Fruit fly (Drosophila melanogaster) whole organism, embryonic: ENCODE measurements around the gene Bap60.

Experiments used
- CG12391 ChIP-seq: fragments of 200-800 bp; sonication (Bioruptor generic); optimal IDR thresholded peaks from 3 replicates; lab custom pipeline; 2018; ENCODE audit warnings: missing biosample characterization, mild to moderate bottlenecking, missing genetic modification characterization, moderate library complexity
- CG14667 ChIP-seq: fragments of 200-800 bp; sonication (Bioruptor generic); IDR thresholded peaks from 2 replicates; pipeline ENCODE4 v1.3.6; 2022; ENCODE audit warnings: missing biosample characterization, missing genetic modification characterization
- CG18262 ChIP-seq: fragments of 200-800 bp; optimal IDR thresholded peaks from 3 replicates; lab custom pipeline; 2019; ENCODE audit warnings: missing biosample characterization, mild to moderate bottlenecking, missing genetic modification characterization, moderate library complexity
- CG18599 ChIP-seq: fragments of 200-800 bp; sonication (Bioruptor generic); optimal IDR thresholded peaks from 3 replicates; lab custom pipeline; 2017; ENCODE audit warnings: missing biosample characterization, missing genetic modification characterization, mild to moderate bottlenecking, moderate library complexity, missing genetic modification reagents
- CG3726 ChIP-seq: fragments of 200-800 bp; sonication (Bioruptor generic); IDR thresholded peaks from 3 replicates; pipeline ENCODE4, ENCODE4 v1.3.6; 2022; ENCODE audit warnings: missing biosample characterization, missing genetic modification characterization
- CG9437 ChIP-seq: fragments of 200-800 bp; sonication (Bioruptor generic); optimal IDR thresholded peaks from 2 replicates; lab custom pipeline; 2018; ENCODE audit warnings: missing biosample characterization, mild to moderate bottlenecking, missing genetic modification characterization
- NK7.1 ChIP-seq: fragments of 200-800 bp; sonication (Bioruptor generic); optimal IDR thresholded peaks from 3 replicates; lab custom pipeline; 2016; ENCODE audit warnings: missing biosample characterization, missing genetic modification characterization
- chif ChIP-seq, 2 experiments: fragments of 200-800 bp; sonication (Bioruptor generic); optimal IDR thresholded peaks; 3 replicates each; lab custom pipeline; 2016; ENCODE audit warnings: missing biosample characterization in 2 of 2, missing genetic modification characterization in 2 of 2
- tll ChIP-seq, 2 experiments: fragments of 200-800 bp in 1 of 2; fragments of >200 bp in 1 of 2; sonication (Bioruptor generic) in 1 of 2; optimal IDR thresholded peaks; 2 replicates each; lab custom pipeline; 2017 to 2019; ENCODE audit warnings: missing biosample characterization in 2 of 2, missing genetic modification characterization in 2 of 2, mild to moderate bottlenecking in 1 of 2, moderate library complexity in 1 of 2

dm6 chrX:13145858-13146257, 13.4 kb downstream of the Bap60 start:
- no peak for TF ChIP-seq CG18599 (GFP tag; lab: Kevin White, UChicago)
- TF ChIP-seq CG18262 (tag; lab: Kevin White, UChicago): no peak
- TF ChIP-seq chif (GFP tag; optimal IDR thresholded peaks at IDR 0.05; lab: Kevin White, UChicago): no peak
- TF ChIP-seq tll (GFP tag; optimal IDR thresholded peaks at IDR 0.05; lab: Kevin White, UChicago): no peak
- TF ChIP-seq NK7.1: no peak
- no peak for TF ChIP-seq CG12391 (tag; lab: Kevin White, UChicago)
- TF ChIP-seq CG9437 (GFP tag; lab: Kevin White, UChicago): no peak
- no peak for TF ChIP-seq CG3726
- TF ChIP-seq CG14667 (GFP tag; lab: Robert Waterston, UW): no peak
